Fruit fly (Drosophila melanogaster) whole organism, embryonic: Measurements from ENCODE around the gene CG33269.

Experiments
- Atf6 ChIP-seq: fragments of 200-800 bp; sonication (Bioruptor generic); IDR thresholded peaks from 2 replicates; pipeline ENCODE4 v1.3.6; 2022; ENCODE audit warnings: missing biosample characterization, missing genetic modification characterization
- CG10431 ChIP-seq: fragments of 200-800 bp; sonication (Bioruptor generic); optimal IDR thresholded peaks from 3 replicates; lab custom pipeline; 2018; ENCODE audit warnings: missing biosample characterization, mild to moderate bottlenecking, missing genetic modification characterization
- CG10543 ChIP-seq: fragments of 200-800 bp; sonication (Bioruptor generic); optimal IDR thresholded peaks from 3 replicates; lab custom pipeline; 2017; ENCODE audit warnings: missing biosample characterization, mild to moderate bottlenecking, missing genetic modification characterization, moderate library complexity
- CG10979 ChIP-seq: fragments of 200-800 bp; sonication (Bioruptor generic); optimal IDR thresholded peaks from 2 replicates; lab custom pipeline; 2018; ENCODE audit warnings: missing biosample characterization, mild to moderate bottlenecking, missing genetic modification characterization, moderate library complexity
- CG12236 ChIP-seq: fragments of 200-800 bp; sonication (Bioruptor generic); optimal IDR thresholded peaks from 2 replicates; lab custom pipeline; 2016; ENCODE audit warnings: missing biosample characterization, missing genetic modification characterization
- CG13123 ChIP-seq: fragments of 200-800 bp; sonication (Bioruptor generic); optimal IDR thresholded peaks from 2 replicates; lab custom pipeline; 2016; ENCODE audit warnings: missing biosample characterization, missing genetic modification characterization
- CG16813 ChIP-seq: fragments of 200-800 bp; sonication (Bioruptor generic); IDR thresholded peaks from 3 replicates; pipeline ENCODE4 v1.3.6; 2022; ENCODE audit warnings: missing biosample characterization, missing genetic modification characterization; ENCODE audit not compliant: partially characterized antibody
- CG17359 ChIP-seq: fragments of 200-800 bp; sonication (Bioruptor generic); optimal IDR thresholded peaks from 3 replicates; lab custom pipeline; 2018; ENCODE audit warnings: missing biosample characterization, mild to moderate bottlenecking, missing genetic modification characterization, moderate library complexity
- CG2678 ChIP-seq: fragments of 200-800 bp; sonication (Bioruptor generic); optimal IDR thresholded peaks from 3 replicates; lab custom pipeline; 2019; ENCODE audit warnings: missing biosample characterization, mild to moderate bottlenecking, missing genetic modification characterization, moderate library complexity
- CG3065 ChIP-seq: fragments of 200-800 bp; sonication (Bioruptor generic); optimal IDR thresholded peaks from 2 replicates; lab custom pipeline; 2016; ENCODE audit warnings: missing biosample characterization, missing genetic modification characterization
- CG3163 ChIP-seq: fragments of 200-800 bp; sonication (Bioruptor generic); optimal IDR thresholded peaks from 3 replicates; lab custom pipeline; 2016; ENCODE audit warnings: missing biosample characterization, missing genetic modification characterization
- CG4282 ChIP-seq: fragments of 200-800 bp; sonication (Bioruptor generic); optimal IDR thresholded peaks from 2 replicates; lab custom pipeline; 2016; ENCODE audit warnings: missing biosample characterization, missing genetic modification characterization
- CG7963 ChIP-seq: fragments of 200-800 bp; sonication (Bioruptor generic); IDR thresholded peaks from 3 replicates; pipeline ENCODE4 v1.3.6; 2022; ENCODE audit warnings: missing biosample characterization, missing genetic modification characterization; ENCODE audit not compliant: partially characterized antibody
- CG8290 ChIP-seq, 3 experiments: fragments of 200-800 bp; sonication (Bioruptor generic); optimal IDR thresholded peaks; 2 replicates each; lab custom pipeline; 2016 to 2019; ENCODE audit warnings: missing biosample characterization in 3 of 3, missing genetic modification characterization in 3 of 3, mild to moderate bottlenecking in 2 of 3, moderate library complexity in 1 of 3
- CG8388 ChIP-seq: fragments of 200-800 bp; sonication (Bioruptor generic); optimal IDR thresholded peaks from 2 replicates; lab custom pipeline; 2019; ENCODE audit warnings: missing biosample characterization, mild to moderate bottlenecking, missing genetic modification characterization, moderate library complexity
- CG9817 ChIP-seq: fragments of 200-800 bp; sonication (Bioruptor generic); optimal IDR thresholded peaks from 2 replicates; lab custom pipeline; 2018; ENCODE audit warnings: missing biosample characterization, mild to moderate bottlenecking, missing genetic modification characterization, moderate library complexity
- CkIIα-i1 ChIP-seq: fragments of 200-800 bp; sonication (Bioruptor generic); IDR thresholded peaks from 2 replicates; pipeline ENCODE4 v1.3.6; 2022; ENCODE audit warnings: missing biosample characterization, missing genetic modification characterization
- Dbx ChIP-seq: fragments of 200-800 bp; sonication (Bioruptor generic); IDR thresholded peaks from 3 replicates; pipeline ENCODE4 v1.3.6; 2022; ENCODE audit warnings: missing biosample characterization, missing genetic modification characterization
- GATAe ChIP-seq: fragments of 200-800 bp; sonication (Bioruptor generic); conservative IDR thresholded peaks from 2 replicates; pipeline ENCODE4 v1.3.6; 2022; ENCODE audit warnings: missing biosample characterization, missing genetic modification characterization
- Hmr ChIP-seq: fragments of 200-800 bp; sonication (Bioruptor generic); optimal IDR thresholded peaks from 3 replicates; lab custom pipeline; 2017; ENCODE audit warnings: mild to moderate bottlenecking, missing biosample characterization, missing genetic modification reagents, missing genetic modification characterization
- Hmx ChIP-seq: fragments of 200-800 bp; sonication (Bioruptor generic); optimal IDR thresholded peaks from 2 replicates; lab custom pipeline; 2016; ENCODE audit warnings: missing biosample characterization, missing genetic modification characterization
- MBD-R2 ChIP-seq: fragments of 200-800 bp; sonication (Bioruptor generic); IDR thresholded peaks from 2 replicates; pipeline ENCODE4 v1.3.6; 2022; ENCODE audit warnings: missing biosample characterization, missing genetic modification characterization
- MESR4 ChIP-seq: fragments of 200-800 bp; sonication (Bioruptor generic); optimal IDR thresholded peaks from 2 replicates; lab custom pipeline; 2018; ENCODE audit warnings: missing biosample characterization, mild to moderate bottlenecking, missing genetic modification characterization, moderate library complexity
- Mad ChIP-seq: fragments of 200-800 bp; sonication (Bioruptor generic); optimal IDR thresholded peaks from 2 replicates; lab custom pipeline; 2016; ENCODE audit warnings: missing biosample characterization, missing genetic modification characterization
- Pdp1 ChIP-seq, 2 experiments: fragments of 200-800 bp; sonication (Bioruptor generic); optimal IDR thresholded peaks; 3 replicates each; lab custom pipeline; 2016; ENCODE audit warnings: missing biosample characterization in 2 of 2, missing genetic modification characterization in 2 of 2, mild to moderate bottlenecking in 1 of 2, moderate library complexity in 1 of 2
- Scr ChIP-seq: fragments of 200-800 bp; sonication (Bioruptor generic); IDR thresholded peaks from 2 replicates; pipeline ENCODE4 v1.3.6; 2022; ENCODE audit warnings: missing biosample characterization, missing genetic modification characterization; ENCODE audit not compliant: partially characterized antibody
- Ssrp ChIP-seq: fragments of 200-800 bp; sonication (Bioruptor generic); optimal IDR thresholded peaks from 2 replicates; lab custom pipeline; 2018; ENCODE audit warnings: missing biosample characterization, mild to moderate bottlenecking, missing genetic modification characterization, moderate library complexity
- Xrp1 ChIP-seq: fragments of 200-800 bp; sonication (Bioruptor generic); IDR thresholded peaks from 2 replicates; pipeline ENCODE4 v1.3.6; 2022; ENCODE audit warnings: missing biosample characterization, missing genetic modification characterization
- al ChIP-seq: fragments of 200-800 bp; sonication (Bioruptor generic); IDR thresholded peaks from 2 replicates; pipeline ENCODE4 v1.3.6; 2022; ENCODE audit warnings: missing biosample characterization, missing genetic modification characterization
- ato ChIP-seq: fragments of 200-800 bp; sonication (Bioruptor generic); IDR thresholded peaks from 2 replicates; pipeline ENCODE4 v1.3.6; 2022; ENCODE audit warnings: missing biosample characterization, missing genetic modification characterization; ENCODE audit not compliant: partially characterized antibody
- chif ChIP-seq, 2 experiments: fragments of 200-800 bp; sonication (Bioruptor generic); optimal IDR thresholded peaks; 3 replicates each; lab custom pipeline; 2016; ENCODE audit warnings: missing biosample characterization in 2 of 2, missing genetic modification characterization in 2 of 2
- chinmo ChIP-seq: fragments of 200-800 bp; sonication (Bioruptor generic); IDR thresholded peaks from 4 replicates; pipeline ENCODE4 v1.3.6; 2022; ENCODE audit warnings: missing biosample characterization, missing genetic modification characterization; ENCODE audit not compliant: partially characterized antibody
- chm ChIP-seq: fragments of 200-800 bp; sonication (Bioruptor generic); IDR thresholded peaks from 2 replicates; pipeline ENCODE4 v1.3.6; 2022; ENCODE audit warnings: missing biosample characterization, missing genetic modification characterization
- dan ChIP-seq: fragments of 200-800 bp; sonication (Bioruptor generic); IDR thresholded peaks from 2 replicates; pipeline ENCODE4 v1.3.6; 2022; ENCODE audit warnings: missing biosample characterization, missing genetic modification characterization
- dmrt99B ChIP-seq: fragments of 200-800 bp; sonication (Bioruptor generic); optimal IDR thresholded peaks from 2 replicates; lab custom pipeline; 2018; ENCODE audit warnings: missing biosample characterization, mild to moderate bottlenecking, missing genetic modification characterization, moderate library complexity
- dysf ChIP-seq: fragments of 200-800 bp; sonication (Bioruptor generic); IDR thresholded peaks from 3 replicates; pipeline ENCODE4 v1.3.6; 2022; ENCODE audit warnings: missing biosample characterization, missing genetic modification characterization
- fd102C ChIP-seq: fragments of 200-800 bp; sonication (Bioruptor generic); optimal IDR thresholded peaks from 2 replicates; lab custom pipeline; 2018; ENCODE audit warnings: missing biosample characterization, mild to moderate bottlenecking, missing genetic modification characterization, moderate library complexity
- gro ChIP-seq: fragments of 200-800 bp; sonication (Bioruptor generic); optimal IDR thresholded peaks from 2 replicates; lab custom pipeline; 2016; ENCODE audit warnings: missing biosample characterization, missing genetic modification characterization
- h ChIP-seq: fragments of >200 bp; optimal IDR thresholded peaks from 2 replicates; lab custom pipeline; 2017
- hth ChIP-seq: fragments of >200 bp; optimal IDR thresholded peaks from 2 replicates; lab custom pipeline; 2017; ENCODE audit warnings: inconsistent platforms
- jumu ChIP-seq: fragments of 200-800 bp; sonication (Bioruptor generic); optimal IDR thresholded peaks from 3 replicates; lab custom pipeline; 2016; ENCODE audit warnings: missing biosample characterization, missing genetic modification characterization
- maf-S ChIP-seq: fragments of 200-800 bp; sonication (Bioruptor generic); optimal IDR thresholded peaks from 2 replicates; lab custom pipeline; 2016; ENCODE audit warnings: missing biosample characterization, missing genetic modification characterization
- pho ChIP-seq: fragments of 200-800 bp; sonication (Bioruptor generic); optimal IDR thresholded peaks from 2 replicates; lab custom pipeline; 2016; ENCODE audit warnings: missing biosample characterization, missing genetic modification characterization
- pnt ChIP-seq: fragments of 200-800 bp; sonication (Bioruptor generic); optimal IDR thresholded peaks from 3 replicates; lab custom pipeline; 2016; ENCODE audit warnings: missing biosample characterization, missing genetic modification characterization
- ro ChIP-seq: fragments of 200-800 bp; sonication (Bioruptor generic); IDR thresholded peaks from 2 replicates; pipeline ENCODE4 v1.3.6; 2022; ENCODE audit warnings: missing biosample characterization, missing genetic modification characterization
- schlank ChIP-seq: fragments of 200-800 bp; sonication (Bioruptor generic); optimal IDR thresholded peaks from 2 replicates; lab custom pipeline; 2018; ENCODE audit warnings: missing biosample characterization, mild to moderate bottlenecking, missing genetic modification characterization
- sim ChIP-seq: fragments of 200-800 bp; sonication (Bioruptor generic); IDR thresholded peaks from 2 replicates; pipeline ENCODE4 v1.3.6; 2022; ENCODE audit warnings: missing biosample characterization, missing genetic modification characterization
- slou ChIP-seq: fragments of 200-800 bp; sonication (Bioruptor generic); optimal IDR thresholded peaks from 3 replicates; lab custom pipeline; 2016; ENCODE audit warnings: missing biosample characterization, missing genetic modification characterization
- sqz ChIP-seq: fragments of 200-800 bp; sonication (Bioruptor generic); optimal IDR thresholded peaks from 3 replicates; lab custom pipeline; 2018; ENCODE audit warnings: missing biosample characterization, mild to moderate bottlenecking, missing genetic modification characterization
- stc ChIP-seq: fragments of 200-800 bp; sonication (Bioruptor generic); IDR thresholded peaks from 2 replicates; pipeline ENCODE4 v1.3.6; 2022; ENCODE audit warnings: missing biosample characterization, missing genetic modification characterization
- tio ChIP-seq: fragments of 200-800 bp; sonication (Bioruptor generic); optimal IDR thresholded peaks from 2 replicates; lab custom pipeline; 2017; ENCODE audit warnings: missing biosample characterization, missing genetic modification characterization, inconsistent platforms

Gene CG33269

dm6 chr3L:11554338-11554737 lies 27.7 kb downstream of the CG33269 start (continued):
- TF ChIP-seq Ssrp (peak; percentile 88), CG3065 (GFP tag; lab: Kevin White, UChicago) (peak; percentile 73), dysf (GFP tag; lab: Robert Waterston, UW) (peak; percentile 73), MBD-R2 (0 out of 2 replicates have a peak, but pooled peaks have one; percentile 9), ato (GFP tag; lab: Robert Waterston, UW) (no peak), MESR4 (GFP tag; lab: Kevin White, UChicago) (peak; percentile 23), schlank (tag; lab: Kevin White, UChicago) (no peak), hth (lab: Kevin White, UChicago) (no peak), sim (GFP tag; lab: Robert Waterston, UW) (peak; percentile 91), sqz (GFP tag; lab: Kevin White, UChicago) (peak; percentile 69), Atf6 (GFP tag; lab: Robert Waterston, UW) (peak; percentile 45; the same call in 1 of the 2 replicates), slou (peak; percentile 27), dan (GFP tag; lab: Robert Waterston, UW) (no peak; the same call in 1 of the 2 replicates), CG7963 (GFP tag; lab: Robert Waterston, UW) (no peak), ro (GFP tag; lab: Robert Waterston, UW) (peak; percentile 67; the same call in 1 of the 2 replicates), CG12236 (GFP tag; lab: Kevin White, UChicago) (peak; percentile 65), chif (GFP tag; optimal IDR thresholded peaks at IDR 0.05; lab: Kevin White, UChicago) (peak; percentile 83 to 90), gro (GFP tag; lab: Kevin White, UChicago) (no peak), CG13123 (peak; percentile 48), Pdp1 (GFP tag; optimal IDR thresholded peaks at IDR 0.05; lab: Kevin White, UChicago) (peak; percentile 57 to 78), GATAe (GFP tag; lab: Robert Waterston, UW) (no peak), CG9817 (no peak), CG17359 (tag; lab: Kevin White, UChicago) (peak; percentile 79), pnt (peak; percentile 66), Mad (peak; percentile 81), dmrt99B (tag; lab: Kevin White, UChicago) (peak; percentile 83), CG3163 (GFP tag; lab: Kevin White, UChicago) (peak; percentile 36), CG10979 (tag; lab: Kevin White, UChicago) (peak; percentile 96), fd102C (peak; percentile 76), stc (GFP tag; lab: Robert Waterston, UW) (peak; percentile 56; the same call in 1 of the 2 replicates), Scr (GFP tag; lab: Robert Waterston, UW) (no peak), CG10431 (GFP tag; lab: Kevin White, UChicago) (peak; percentile 41), tio (peak; percentile 78), CG4282 (GFP tag; lab: Kevin White, UChicago) (no peak), al (GFP tag; lab: Robert Waterston, UW) (no peak), CG16813 (no peak), Xrp1 (GFP tag; lab: Robert Waterston, UW) (peak; percentile 97), chinmo (no peak), pho (GFP tag; lab: Kevin White, UChicago) (no peak), maf-S (GFP tag; lab: Kevin White, UChicago) (peak; percentile 61), CG2678 (peak; percentile 82), chm (GFP tag; lab: Robert Waterston, UW) (peak; percentile 82; the same call in 1 of the 2 replicates), Dbx (GFP tag; lab: Robert Waterston, UW) (0 out of 3 replicates have a peak, but pooled peaks have one; percentile 11), CG10543 (GFP tag; lab: Kevin White, UChicago) (no peak), CG8290 (GFP tag; optimal IDR thresholded peaks at IDR 0.05; lab: Kevin White, UChicago) (peak; percentile 87), CG8290 (tag; optimal IDR thresholded peaks at IDR 0.05; lab: Kevin White, UChicago) (peak; percentile 48 to 67), CG8388 (GFP tag; lab: Kevin White, UChicago) (peak; percentile 57), Hmx (peak; percentile 4), CkIIα-i1 (no peak), Hmr (peak; percentile 41), h (lab: Kevin White, UChicago) (no peak), jumu (GFP tag; lab: Kevin White, UChicago) (peak; percentile 66)
